Worm (Caenorhabditis elegans) whole organism, L4/young adult: Measurements from ENCODE around the gene swm-1.

Experiments used
- W03F9.2 ChIP-seq: fragments of 150-350 bp; optimal IDR thresholded peaks from 2 replicates; lab custom pipeline; 2014; ENCODE audit warnings: missing biosample characterization, missing genetic modification characterization
- dao-5 ChIP-seq: sonication (generic microtip); optimal IDR thresholded peaks from 2 replicates; lab custom pipeline; 2016; ENCODE audit warnings: missing genotype, missing genetic modification characterization, moderate library complexity, missing compliant biosample characterization
- him-1 ChIP-seq: sonication (generic microtip); optimal IDR thresholded peaks from 2 replicates; lab custom pipeline; 2016; ENCODE audit warnings: missing genotype, missing genetic modification reagents, missing genetic modification characterization, missing compliant biosample characterization

DNA sequence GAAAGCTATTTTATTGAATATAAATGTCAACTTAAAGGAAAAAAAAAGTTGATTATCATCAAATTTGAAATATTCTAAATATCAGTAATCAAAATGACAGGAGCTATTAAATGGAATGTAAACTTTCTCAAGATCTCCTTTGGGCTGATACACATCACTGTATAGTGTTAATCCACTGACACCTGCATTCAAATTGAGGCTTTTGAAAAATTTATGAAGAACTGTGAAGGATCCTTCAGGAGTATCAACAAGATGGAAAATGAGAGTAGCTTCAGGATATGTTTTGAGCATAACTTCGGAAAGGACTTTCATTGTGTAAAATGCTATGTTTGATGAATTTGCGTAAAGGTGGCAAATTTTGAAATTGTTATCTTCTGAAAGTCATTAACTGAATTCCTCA lies 42.5 kb upstream of the swm-1 start:
- no peak for TF ChIP-seq W03F9.2 (tag; lab: Kevin White, UChicago)
- TF ChIP-seq him-1 (tag; lab: Kevin White, UChicago): no peak
- no peak for TF ChIP-seq dao-5 (tag; lab: Kevin White, UChicago)
